Worm (Caenorhabditis elegans): ENCODE data around the gene D1005.6.

DNA sequence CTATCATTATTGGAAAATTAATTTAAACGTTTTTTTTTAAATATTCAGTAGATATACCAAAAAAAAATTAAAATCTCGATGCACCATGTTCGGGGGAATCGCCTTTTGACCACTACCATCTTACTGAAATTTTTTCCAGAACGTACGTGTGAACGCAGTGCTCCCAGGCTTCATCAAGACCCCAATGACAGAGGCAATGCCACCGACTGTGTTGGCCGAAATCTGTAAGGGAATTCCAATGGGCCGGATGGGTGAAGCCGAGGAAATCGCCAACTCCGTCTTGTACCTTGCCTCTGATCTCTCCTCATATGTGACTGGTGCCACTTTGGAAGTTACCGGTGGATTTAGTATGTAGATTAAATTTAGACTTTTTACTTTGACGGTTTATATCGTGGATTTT, 24.2 kb upstream of the D1005.6 start:
- TF ChIP-seq unc-86 (tag; optimal IDR thresholded peaks at IDR 0.05) (no peak), lin-11 (tag; optimal IDR thresholded peaks at IDR 0.05) (no peak), tbx-2 (tag; optimal IDR thresholded peaks at IDR 0.05) (no peak), pag-3 (tag; optimal IDR thresholded peaks at IDR 0.05; ENCODE audit: borderline replicate concordance) (no peak)

Measured in whole organism, late embryonic.